Worm (Caenorhabditis elegans) whole organism, L4/young adult: Measurements from ENCODE around the gene sdz-8.
"Not testable (repeated sequence)": the region's sequence is repeated elsewhere in the genome, so short reads cannot be mapped to it uniquely, and the experiment has no call there.

Experiments used
- W03F9.2 ChIP-seq: fragments of 150-350 bp; optimal IDR thresholded peaks from 2 replicates; lab custom pipeline; 2014; ENCODE audit warnings: missing biosample characterization, missing genetic modification characterization
- dao-5 ChIP-seq: sonication (generic microtip); optimal IDR thresholded peaks from 2 replicates; lab custom pipeline; 2016; ENCODE audit warnings: missing genotype, missing genetic modification characterization, moderate library complexity, missing compliant biosample characterization
- him-1 ChIP-seq: sonication (generic microtip); optimal IDR thresholded peaks from 2 replicates; lab custom pipeline; 2016; ENCODE audit warnings: missing genotype, missing genetic modification reagents, missing genetic modification characterization, missing compliant biosample characterization

DNA sequence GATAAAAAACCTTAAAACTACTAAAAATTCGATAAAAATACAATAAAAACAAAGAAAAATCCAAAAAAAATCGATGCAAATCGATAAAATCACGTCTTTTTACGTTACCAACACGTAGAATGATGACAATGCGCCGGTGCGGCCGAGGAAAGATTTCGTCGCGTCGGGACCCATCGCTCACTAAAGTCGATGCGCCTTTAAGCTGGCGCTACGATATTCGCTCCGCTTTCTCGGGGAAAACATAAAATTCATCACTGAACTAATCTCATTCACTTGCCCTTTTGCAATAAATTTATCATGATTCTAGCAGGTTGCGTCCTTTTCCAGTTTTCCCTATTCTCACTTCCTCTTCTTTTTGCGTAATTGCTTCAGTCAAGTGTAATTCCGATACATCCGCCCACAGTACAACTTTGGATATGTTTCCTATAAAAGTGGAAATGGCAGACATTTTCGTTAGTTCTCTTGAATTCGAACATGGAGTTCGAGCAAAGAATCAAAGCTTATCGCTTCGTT lies 32.4 kb downstream of the sdz-8 start, which contains the start of gene col-157:
- not testable (repeated sequence) for TF ChIP-seq dao-5, him-1, W03F9.2 (tag; lab: Kevin White, UChicago)
